Fruit fly (Drosophila melanogaster) whole organism, embryonic: Measurements from ENCODE around the gene enc.

Source experiments
- CG10209 ChIP-seq: fragments of 200-800 bp; sonication (Bioruptor generic); optimal IDR thresholded peaks from 3 replicates; lab custom pipeline; 2017; ENCODE audit warnings: missing biosample characterization, mild to moderate bottlenecking, missing genetic modification characterization, missing genetic modification reagents
- CG11247 ChIP-seq: fragments of 200-800 bp; sonication (Bioruptor generic); IDR thresholded peaks from 2 replicates; pipeline ENCODE4 v1.3.6; 2022; ENCODE audit warnings: missing biosample characterization, missing genetic modification characterization
- CG11398 ChIP-seq: fragments of 200-800 bp; sonication (Bioruptor generic); optimal IDR thresholded peaks from 2 replicates; lab custom pipeline; 2016; ENCODE audit warnings: missing biosample characterization, missing genetic modification characterization
- CG11560 ChIP-seq: fragments of 200-800 bp; sonication (Bioruptor generic); IDR thresholded peaks from 3 replicates; pipeline ENCODE4 v1.3.6; 2022; ENCODE audit warnings: missing biosample characterization, missing genetic modification characterization
- CG14710 ChIP-seq: fragments of 200-800 bp; sonication (Bioruptor generic); optimal IDR thresholded peaks from 3 replicates; lab custom pipeline; 2019; ENCODE audit warnings: missing biosample characterization, mild to moderate bottlenecking, missing genetic modification characterization, moderate library complexity
- CG16779 ChIP-seq: fragments of 200-800 bp; sonication (Bioruptor generic); IDR thresholded peaks from 2 replicates; pipeline ENCODE4 v1.3.6; 2022; ENCODE audit warnings: missing biosample characterization, missing genetic modification characterization
- CG16813 ChIP-seq: fragments of 200-800 bp; sonication (Bioruptor generic); IDR thresholded peaks from 3 replicates; pipeline ENCODE4 v1.3.6; 2022; ENCODE audit warnings: missing biosample characterization, missing genetic modification characterization; ENCODE audit not compliant: partially characterized antibody
- CG17359 ChIP-seq: fragments of 200-800 bp; sonication (Bioruptor generic); optimal IDR thresholded peaks from 3 replicates; lab custom pipeline; 2018; ENCODE audit warnings: missing biosample characterization, mild to moderate bottlenecking, missing genetic modification characterization, moderate library complexity
- CG17385 ChIP-seq: fragments of 200-800 bp; sonication (Bioruptor generic); optimal IDR thresholded peaks from 3 replicates; lab custom pipeline; 2018; ENCODE audit warnings: missing biosample characterization, mild to moderate bottlenecking, missing genetic modification characterization
- CG17829 ChIP-seq: fragments of 200-800 bp; optimal IDR thresholded peaks from 2 replicates; lab custom pipeline; 2019; ENCODE audit warnings: missing biosample characterization, mild to moderate bottlenecking, missing genetic modification characterization, moderate library complexity
- CG18764 ChIP-seq: fragments of 200-800 bp; sonication (Bioruptor generic); optimal IDR thresholded peaks from 3 replicates; lab custom pipeline; 2016; ENCODE audit warnings: missing biosample characterization, missing genetic modification characterization
- CG30403 ChIP-seq: fragments of 200-800 bp; sonication (Bioruptor generic); optimal IDR thresholded peaks from 3 replicates; lab custom pipeline; 2016; ENCODE audit warnings: missing biosample characterization, missing genetic modification characterization
- CG33557 ChIP-seq: fragments of 200-800 bp; sonication (Bioruptor generic); optimal IDR thresholded peaks from 2 replicates; lab custom pipeline; 2019; ENCODE audit warnings: missing biosample characterization, mild to moderate bottlenecking, missing genetic modification characterization, moderate library complexity
- CG34224 ChIP-seq: fragments of 200-800 bp; sonication (Bioruptor generic); IDR thresholded peaks from 3 replicates; pipeline ENCODE4 v1.3.6; 2022; ENCODE audit warnings: missing biosample characterization, missing genetic modification characterization; ENCODE audit not compliant: partially characterized antibody
- CG34422 ChIP-seq: fragments of 200-800 bp; sonication (Bioruptor generic); IDR thresholded peaks from 3 replicates; pipeline ENCODE4 v1.3.6; 2022; ENCODE audit warnings: missing biosample characterization, missing genetic modification characterization
- CG42726 ChIP-seq: fragments of 200-800 bp; sonication (Bioruptor generic); IDR thresholded peaks from 2 replicates; pipeline ENCODE4 v1.3.6; 2022; ENCODE audit warnings: missing biosample characterization, missing genetic modification characterization; ENCODE audit not compliant: partially characterized antibody
- CG4328 ChIP-seq: fragments of 200-800 bp; sonication (Bioruptor generic); optimal IDR thresholded peaks from 3 replicates; lab custom pipeline; 2017; ENCODE audit warnings: missing biosample characterization, missing genetic modification reagents, missing genetic modification characterization
- CG6791 ChIP-seq: fragments of 200-800 bp; sonication (Bioruptor generic); IDR thresholded peaks from 3 replicates; pipeline ENCODE4 v1.3.6; 2022; ENCODE audit warnings: missing biosample characterization, missing genetic modification characterization; ENCODE audit not compliant: partially characterized antibody
- CG7556 ChIP-seq: fragments of 200-800 bp; sonication (Bioruptor generic); optimal IDR thresholded peaks from 2 replicates; lab custom pipeline; 2017; ENCODE audit warnings: missing biosample characterization, mild to moderate bottlenecking, missing genetic modification characterization
- CG7839 ChIP-seq: fragments of 200-800 bp; sonication (Bioruptor generic); optimal IDR thresholded peaks from 3 replicates; lab custom pipeline; 2018; ENCODE audit warnings: missing biosample characterization, mild to moderate bottlenecking, missing genetic modification characterization, moderate library complexity
- CG7963 ChIP-seq: fragments of 200-800 bp; sonication (Bioruptor generic); IDR thresholded peaks from 3 replicates; pipeline ENCODE4 v1.3.6; 2022; ENCODE audit warnings: missing biosample characterization, missing genetic modification characterization; ENCODE audit not compliant: partially characterized antibody
- CG9727 ChIP-seq: fragments of 200-800 bp; sonication (Bioruptor generic); optimal IDR thresholded peaks from 3 replicates; lab custom pipeline; 2017; ENCODE audit warnings: missing biosample characterization, mild to moderate bottlenecking, missing genetic modification characterization
- CG9817 ChIP-seq: fragments of 200-800 bp; sonication (Bioruptor generic); optimal IDR thresholded peaks from 2 replicates; lab custom pipeline; 2018; ENCODE audit warnings: missing biosample characterization, mild to moderate bottlenecking, missing genetic modification characterization, moderate library complexity
- CoRest ChIP-seq: fragments of 200-800 bp; sonication (Bioruptor generic); optimal IDR thresholded peaks from 3 replicates; lab custom pipeline; 2018; ENCODE audit warnings: missing biosample characterization, mild to moderate bottlenecking, missing genetic modification characterization, moderate library complexity
- Doc3 ChIP-seq: fragments of 200-800 bp; sonication (Bioruptor generic); IDR thresholded peaks from 3 replicates; pipeline ENCODE4 v1.3.6; 2022; ENCODE audit warnings: missing biosample characterization, missing genetic modification characterization; ENCODE audit not compliant: partially characterized antibody
- Dp ChIP-seq: fragments of 200-800 bp; sonication (Bioruptor generic); optimal IDR thresholded peaks from 2 replicates; lab custom pipeline; 2018; ENCODE audit warnings: missing biosample characterization, mild to moderate bottlenecking, missing genetic modification characterization, moderate library complexity
- E2f2 ChIP-seq: fragments of 200-800 bp; sonication (Bioruptor generic); IDR thresholded peaks from 2 replicates; pipeline ENCODE4 v1.3.6; 2022; ENCODE audit warnings: missing biosample characterization, missing genetic modification characterization
- Ets97D ChIP-seq: fragments of 200-800 bp; sonication (Bioruptor generic); optimal IDR thresholded peaks from 3 replicates; lab custom pipeline; 2016; ENCODE audit warnings: missing biosample characterization, missing genetic modification characterization
- Fer2 ChIP-seq: fragments of 200-800 bp; sonication (Bioruptor generic); optimal IDR thresholded peaks from 2 replicates; lab custom pipeline; 2018; ENCODE audit warnings: missing biosample characterization, mild to moderate bottlenecking, missing genetic modification characterization, moderate library complexity
- HLH4C ChIP-seq: fragments of 200-800 bp; sonication (Bioruptor generic); IDR thresholded peaks from 3 replicates; pipeline ENCODE4 v1.3.6; 2022; ENCODE audit warnings: missing biosample characterization, missing genetic modification characterization; ENCODE audit not compliant: partially characterized antibody
- Hsf ChIP-seq: fragments of 200-800 bp; sonication (Bioruptor generic); optimal IDR thresholded peaks from 3 replicates; lab custom pipeline; 2016; ENCODE audit warnings: missing biosample characterization, missing genetic modification characterization
- MTF-1 ChIP-seq: fragments of 200-800 bp; sonication (Bioruptor generic); optimal IDR thresholded peaks from 2 replicates; lab custom pipeline; 2018; ENCODE audit warnings: missing biosample characterization, mild to moderate bottlenecking, missing genetic modification characterization, borderline replicate concordance
- Meics ChIP-seq: fragments of 200-800 bp; sonication (Bioruptor generic); optimal IDR thresholded peaks from 2 replicates; lab custom pipeline; 2017; ENCODE audit warnings: missing biosample characterization, mild to moderate bottlenecking, missing genetic modification characterization
- NC2α ChIP-seq: fragments of 200-800 bp; sonication (Bioruptor generic); optimal IDR thresholded peaks from 2 replicates; lab custom pipeline; 2016; ENCODE audit warnings: missing biosample characterization, missing genetic modification characterization
- Neu2 ChIP-seq: fragments of 200-800 bp; sonication (Bioruptor generic); optimal IDR thresholded peaks from 3 replicates; lab custom pipeline; 2016; ENCODE audit warnings: missing biosample characterization, missing genetic modification characterization, borderline replicate concordance
- Sry-β ChIP-seq: fragments of 200-800 bp; sonication (Bioruptor generic); optimal IDR thresholded peaks from 2 replicates; lab custom pipeline; 2018; ENCODE audit warnings: missing biosample characterization, mild to moderate bottlenecking, missing genetic modification characterization, moderate library complexity
- Vsx1 ChIP-seq: fragments of 200-800 bp; sonication (Bioruptor generic); optimal IDR thresholded peaks from 2 replicates; lab custom pipeline; 2017; ENCODE audit warnings: missing biosample characterization, mild to moderate bottlenecking, missing genetic modification characterization, missing genetic modification reagents
- ci ChIP-seq: fragments of 200-800 bp; sonication (Bioruptor generic); IDR thresholded peaks from 3 replicates; pipeline ENCODE4 v1.3.6; 2022; ENCODE audit warnings: missing biosample characterization, missing genetic modification characterization
- ems ChIP-seq: fragments of 200-800 bp; sonication (Bioruptor generic); optimal IDR thresholded peaks from 3 replicates; lab custom pipeline; 2016; ENCODE audit warnings: missing biosample characterization, missing genetic modification characterization
- eve ChIP-seq, 2 experiments: fragments of >200 bp; optimal IDR thresholded peaks; 2 replicates each; lab custom pipeline; 2017; ENCODE audit warnings: missing biosample characterization in 2 of 2, missing genetic modification characterization in 2 of 2
- h ChIP-seq: fragments of >200 bp; optimal IDR thresholded peaks from 2 replicates; lab custom pipeline; 2017
- inv ChIP-seq: fragments of 200-800 bp; sonication (Bioruptor generic); IDR thresholded peaks from 2 replicates; pipeline ENCODE4 v1.3.6; 2022; ENCODE audit warnings: missing biosample characterization, missing genetic modification characterization; ENCODE audit not compliant: partially characterized antibody
- kni ChIP-seq: fragments of 200-800 bp; sonication (Bioruptor generic); optimal IDR thresholded peaks from 3 replicates; lab custom pipeline; 2017; ENCODE audit warnings: mild to moderate bottlenecking, missing biosample characterization, missing genetic modification reagents, missing genetic modification characterization
- knrl ChIP-seq: fragments of 200-800 bp; sonication (Bioruptor generic); IDR thresholded peaks from 3 replicates; pipeline ENCODE4 v1.3.6; 2022; ENCODE audit warnings: missing biosample characterization, missing genetic modification characterization; ENCODE audit not compliant: partially characterized antibody
- row ChIP-seq: fragments of 200-800 bp; sonication (Bioruptor generic); IDR thresholded peaks from 3 replicates; pipeline ENCODE4 v1.3.6; 2022; ENCODE audit warnings: missing biosample characterization, missing genetic modification characterization
- sens ChIP-seq: fragments of 200-800 bp; sonication (Bioruptor generic); peaks from one replicate; lab custom pipeline; 2016; ENCODE audit warnings: missing biosample characterization, missing genetic modification characterization
- trh ChIP-seq: fragments of 200-800 bp; sonication (Bioruptor generic); optimal IDR thresholded peaks from 2 replicates; lab custom pipeline; 2016; ENCODE audit warnings: missing biosample characterization, missing genetic modification characterization
- tup ChIP-seq: fragments of 200-800 bp; sonication (Bioruptor generic); optimal IDR thresholded peaks from 2 replicates; lab custom pipeline; 2016; ENCODE audit warnings: missing biosample characterization, mild to moderate bottlenecking, missing genetic modification characterization, moderate library complexity
- vfl ChIP-seq: fragments of 200-800 bp; sonication (Bioruptor generic); optimal IDR thresholded peaks from 2 replicates; lab custom pipeline; 2016; ENCODE audit warnings: missing biosample characterization, missing genetic modification characterization
- vvl ChIP-seq: fragments of 200-800 bp; sonication (Bioruptor generic); IDR thresholded peaks from 2 replicates; pipeline ENCODE4 v1.3.6; 2022; ENCODE audit warnings: missing biosample characterization, missing genetic modification characterization

The enc gene

dm6 chr3L:3809943-3810342 is 8.5 kb upstream of the enc start, which contains the start of gene CG32262 (continued):
- TF ChIP-seq CG42726 (no peak), CG17385 (no peak), CG33557 (GFP tag; lab: Kevin White, UChicago) (no peak), Neu2 (GFP tag; lab: Kevin White, UChicago) (no peak), CG9817 (tag; lab: Kevin White, UChicago) (no peak), CG7839 (tag; lab: Kevin White, UChicago) (no peak), vvl (GFP tag; lab: Robert Waterston, UW) (no peak), CG11398 (GFP tag; lab: Kevin White, UChicago) (no peak), CG34422 (GFP tag; lab: Robert Waterston, UW) (peak; percentile 52; the same call in 1 of the 3 replicates), CG17829 (no peak), row (GFP tag; lab: Robert Waterston, UW) (peak; percentile 65), trh (no peak), CG4328 (no peak), NC2α (GFP tag; lab: Kevin White, UChicago) (no peak), Vsx1 (no peak), eve (GFP tag; optimal IDR thresholded peaks at IDR 0.05; lab: Kevin White, UChicago) (no peak), sens (peak; percentile 44), Dp (GFP tag; lab: Kevin White, UChicago) (peak; percentile 85), CG30403 (GFP tag; lab: Kevin White, UChicago) (no peak), CG16779 (GFP tag; lab: Robert Waterston, UW) (no peak), Hsf (GFP tag; lab: Kevin White, UChicago) (no peak), Meics (GFP tag; lab: Kevin White, UChicago) (no peak), CG7963 (GFP tag; lab: Robert Waterston, UW) (peak; percentile 66; the same call in 2 of the 3 replicates), inv (GFP tag; lab: Robert Waterston, UW) (no peak), CG11560 (no peak), CG16813 (GFP tag; lab: Robert Waterston, UW) (peak; percentile 57; the same call in 2 of the 3 replicates), MTF-1 (GFP tag; lab: Kevin White, UChicago) (peak; percentile 80), ems (GFP tag; lab: Kevin White, UChicago) (no peak), CG11247 (GFP tag; lab: Robert Waterston, UW) (no peak), HLH4C (GFP tag; lab: Robert Waterston, UW) (peak; percentile 75), CG18764 (GFP tag; lab: Kevin White, UChicago) (no peak), Sry-β (GFP tag; lab: Kevin White, UChicago) (no peak), CG9727 (GFP tag; lab: Kevin White, UChicago) (no peak), Fer2 (tag; lab: Kevin White, UChicago) (no peak), ci (GFP tag; lab: Robert Waterston, UW) (0 out of 3 replicates have a peak, but pooled peaks have one; percentile 29), CG34224 (GFP tag; lab: Robert Waterston, UW) (peak; percentile 71), knrl (GFP tag; lab: Robert Waterston, UW) (no peak), CoRest (tag; lab: Kevin White, UChicago) (no peak), CG10209 (no peak), CG14710 (tag; lab: Kevin White, UChicago) (no peak), CG17359 (tag; lab: Kevin White, UChicago) (no peak), tup (no peak), h (no peak), kni (GFP tag; lab: Kevin White, UChicago) (no peak), vfl (GFP tag; lab: Kevin White, UChicago) (no peak), Ets97D (GFP tag; lab: Kevin White, UChicago) (peak; percentile 34), CG6791 (GFP tag; lab: Robert Waterston, UW) (peak; percentile 72), Doc3 (peak; percentile 50; the same call in 1 of the 3 replicates), E2f2 (GFP tag; lab: Robert Waterston, UW) (peak; percentile 87), CG7556 (GFP tag; lab: Kevin White, UChicago) (no peak)
